Worm (Caenorhabditis elegans) whole organism, L4 larva: ENCODE measurements around the gene sdz-8.

Experiments
- F37D6.2 ChIP-seq: sonication (generic microtip); optimal IDR thresholded peaks from 2 replicates; lab custom pipeline; 2016; ENCODE audit warnings: mild to moderate bottlenecking, missing genetic modification characterization, missing compliant biosample characterization
- ces-1 ChIP-seq: fragments of 150-350 bp; sonication (generic microtip); optimal IDR thresholded peaks from 4 replicates; lab custom pipeline; 2014; ENCODE audit warnings: missing biosample characterization, missing genetic modification reagents, missing genetic modification characterization
- mdt-29 ChIP-seq: fragments of 200-800 bp; sonication (Bioruptor generic); IDR thresholded peaks from 2 replicates; pipeline ENCODE4 v1.3.6; 2022; ENCODE audit warnings: missing genetic modification reagents, missing genetic modification characterization, missing compliant biosample characterization
- pqm-1 ChIP-seq: sonication (generic microtip); optimal IDR thresholded peaks from 2 replicates; lab custom pipeline; 2017; ENCODE audit warnings: missing biosample characterization, missing genetic modification characterization

- TF ChIP-seq pqm-1 (tag; lab: Kevin White, UChicago): no peak
- TF ChIP-seq ces-1 (GFP tag; lab: Kevin White, UChicago): no peak
- no peak for TF ChIP-seq mdt-29
- TF ChIP-seq F37D6.2: no peak
Observed at ce11 chrV:11479406-11479805, 36.6 kb downstream of the sdz-8 start, which contains the start of gene T11F9.22.
